Fruit fly (Drosophila melanogaster) whole organism, wandering third instar larva: Measurements from ENCODE around the gene ssp.

Experiments used
- Abd-B ChIP-seq: fragments of >200 bp; optimal IDR thresholded peaks from 2 replicates; lab custom pipeline; 2017; ENCODE audit warnings: missing biosample characterization, missing genetic modification characterization
- CG32264 ChIP-seq: fragments of 200-800 bp; sonication (Bioruptor generic); optimal IDR thresholded peaks from 2 replicates; lab custom pipeline; 2016; ENCODE audit warnings: missing biosample characterization, missing genetic modification characterization
- CG9705 ChIP-seq: fragments of 200-800 bp; sonication (Bioruptor generic); optimal IDR thresholded peaks from 2 replicates; lab custom pipeline; 2018; ENCODE audit warnings: missing biosample characterization, mild to moderate bottlenecking, missing genetic modification characterization
- CrebA ChIP-seq: fragments of 200-800 bp; sonication (Bioruptor generic); optimal IDR thresholded peaks from 2 replicates; lab custom pipeline; 2016; ENCODE audit warnings: missing biosample characterization, mild to moderate bottlenecking, missing genetic modification characterization, borderline replicate concordance
- Dfd ChIP-seq: fragments of >200 bp; optimal IDR thresholded peaks from 2 replicates; lab custom pipeline; 2017; ENCODE audit warnings: missing biosample characterization, missing genetic modification characterization
- GATAd ChIP-seq: sonication (Bioruptor generic); optimal IDR thresholded peaks from 2 replicates; lab custom pipeline; 2016; ENCODE audit warnings: missing biosample characterization, missing genetic modification characterization
- HLH106 ChIP-seq: fragments of 200-800 bp; optimal IDR thresholded peaks from 3 replicates; lab custom pipeline; 2019; ENCODE audit warnings: missing biosample characterization, mild to moderate bottlenecking, missing genetic modification characterization, moderate library complexity
- Hnf4 ChIP-seq: fragments of 200-800 bp; sonication (Bioruptor generic); optimal IDR thresholded peaks from 2 replicates; lab custom pipeline; 2016; ENCODE audit warnings: missing biosample characterization, mild to moderate bottlenecking, missing genetic modification characterization
- Hr78 ChIP-seq: fragments of >200 bp; optimal IDR thresholded peaks from 2 replicates; lab custom pipeline; 2017; ENCODE audit warnings: missing biosample characterization, missing genetic modification characterization
- Jra ChIP-seq: sonication (Bioruptor generic); optimal IDR thresholded peaks from 2 replicates; lab custom pipeline; 2016; ENCODE audit warnings: missing biosample characterization, missing genetic modification characterization
- Mio ChIP-seq: sonication (Bioruptor generic); optimal IDR thresholded peaks from 2 replicates; lab custom pipeline; 2016; ENCODE audit warnings: missing biosample characterization, missing genetic modification characterization
- N ChIP-seq: fragments of >200 bp; optimal IDR thresholded peaks from 2 replicates; lab custom pipeline; 2018; ENCODE audit warnings: missing biosample characterization, missing external identifiers, missing genetic modification characterization
- OdsH ChIP-seq: fragments of 200-800 bp; sonication (Bioruptor generic); optimal IDR thresholded peaks from 2 replicates; lab custom pipeline; 2016; ENCODE audit warnings: missing biosample characterization, mild to moderate bottlenecking, missing genetic modification characterization
- Rel ChIP-seq, 2 experiments: fragments of 200-800 bp; sonication (Bioruptor generic) in 1 of 2; optimal IDR thresholded peaks; 2 replicates in 1 of 2; 3 replicates in 1 of 2; lab custom pipeline; 2016 to 2019; ENCODE audit warnings: mild to moderate bottlenecking in 2 of 2, missing biosample characterization in 2 of 2, missing genetic modification characterization in 2 of 2, moderate library complexity in 1 of 2
- Sp1 ChIP-seq: fragments of 200-800 bp; sonication (Bioruptor generic); optimal IDR thresholded peaks from 3 replicates; lab custom pipeline; 2019; ENCODE audit warnings: missing biosample characterization, mild to moderate bottlenecking, missing genetic modification characterization, moderate library complexity
- Vsx2 ChIP-seq: fragments of 200-300, 225-300 bp; sonication (Bioruptor generic); optimal IDR thresholded peaks from 2 replicates; lab custom pipeline; 2018; ENCODE audit warnings: missing biosample characterization, missing genetic modification characterization; ENCODE audit not compliant: partially characterized antibody
- br ChIP-seq: fragments of 200-800 bp; sonication (Bioruptor generic); optimal IDR thresholded peaks from 2 replicates; lab custom pipeline; 2016; ENCODE audit warnings: missing biosample characterization, missing genetic modification characterization
- brk ChIP-seq: fragments of 200-800 bp; sonication (Bioruptor generic); optimal IDR thresholded peaks from 2 replicates; lab custom pipeline; 2016; ENCODE audit warnings: missing biosample characterization, mild to moderate bottlenecking, missing genetic modification characterization
- dl ChIP-seq, 2 experiments: fragments of 175-275, 200-275 bp in 1 of 2; fragments of 200-275 bp in 1 of 2; sonication (Bioruptor generic); optimal IDR thresholded peaks; lab custom pipeline; 2018; ENCODE audit warnings: mild to moderate bottlenecking in 2 of 2, missing biosample characterization in 2 of 2, missing genetic modification characterization in 2 of 2, moderate library complexity in 2 of 2; ENCODE audit not compliant: partially characterized antibody in 2 of 2, insufficient read depth in 1 of 2
- dmrt93B ChIP-seq: fragments of 200-800 bp; sonication (Bioruptor generic); optimal IDR thresholded peaks from 2 replicates; lab custom pipeline; 2018; ENCODE audit warnings: missing biosample characterization, mild to moderate bottlenecking, missing genetic modification characterization
- dsf ChIP-seq: sonication (Bioruptor generic); optimal IDR thresholded peaks from 2 replicates; lab custom pipeline; 2016; ENCODE audit warnings: missing biosample characterization, missing genetic modification characterization, borderline replicate concordance
- ey ChIP-seq: fragments of 200-800 bp; sonication (Bioruptor generic); optimal IDR thresholded peaks from 2 replicates; lab custom pipeline; 2016; ENCODE audit warnings: missing biosample characterization, missing genetic modification characterization
- foxo ChIP-seq, 2 experiments: fragments of 200-800 bp; sonication (Bioruptor generic); optimal IDR thresholded peaks; 2 replicates in 1 of 2; 3 replicates in 1 of 2; lab custom pipeline; 2016 to 2017; ENCODE audit warnings: missing biosample characterization in 2 of 2, missing genetic modification characterization in 2 of 2
- fru ChIP-seq: fragments of 200-800 bp; sonication (Bioruptor generic); optimal IDR thresholded peaks from 3 replicates; lab custom pipeline; 2016; ENCODE audit warnings: missing biosample characterization, mild to moderate bottlenecking, missing genetic modification characterization
- h ChIP-seq: fragments of 200-800 bp; sonication (Bioruptor generic); optimal IDR thresholded peaks from 3 replicates; lab custom pipeline; 2016; ENCODE audit warnings: missing biosample characterization, mild to moderate bottlenecking, missing genetic modification characterization
- jim ChIP-seq: fragments of 175-275, 200-325 bp; sonication (Bioruptor generic); optimal IDR thresholded peaks from 2 replicates; lab custom pipeline; 2016; ENCODE audit warnings: missing biosample characterization, mild to moderate bottlenecking, missing genetic modification characterization
- lola ChIP-seq: fragments of >200 bp; optimal IDR thresholded peaks from 2 replicates; lab custom pipeline; 2017; ENCODE audit warnings: missing biosample characterization, missing genetic modification characterization
- psq ChIP-seq: fragments of 200-800 bp; sonication (Bioruptor generic); optimal IDR thresholded peaks from 3 replicates; lab custom pipeline; 2017; ENCODE audit warnings: missing biosample characterization, mild to moderate bottlenecking, missing genetic modification characterization, moderate library complexity
- rgr ChIP-seq: fragments of 200-800 bp; sonication (Bioruptor generic); optimal IDR thresholded peaks from 3 replicates; lab custom pipeline; 2016; ENCODE audit warnings: missing biosample characterization, mild to moderate bottlenecking, missing genetic modification characterization
- sage ChIP-seq: fragments of 200-800 bp; sonication (Bioruptor generic); optimal IDR thresholded peaks from 2 replicates; lab custom pipeline; 2016; ENCODE audit warnings: missing biosample characterization, mild to moderate bottlenecking, missing genetic modification characterization
- sv ChIP-seq: fragments of 200-800 bp; sonication (Bioruptor generic); optimal IDR thresholded peaks from 3 replicates; lab custom pipeline; 2016; ENCODE audit warnings: missing biosample characterization, missing genetic modification characterization
- tai ChIP-seq: sonication (Bioruptor generic); optimal IDR thresholded peaks from 2 replicates; lab custom pipeline; 2016; ENCODE audit warnings: missing biosample characterization, missing genetic modification characterization
- usp ChIP-seq: fragments of >200 bp; optimal IDR thresholded peaks from 2 replicates; lab custom pipeline; 2017; ENCODE audit warnings: missing biosample characterization, missing genetic modification characterization
- woc ChIP-seq: sonication (Bioruptor generic); optimal IDR thresholded peaks from 2 replicates; lab custom pipeline; 2016; ENCODE audit warnings: missing biosample characterization, mild to moderate bottlenecking, missing genetic modification characterization

The ssp gene

DNA sequence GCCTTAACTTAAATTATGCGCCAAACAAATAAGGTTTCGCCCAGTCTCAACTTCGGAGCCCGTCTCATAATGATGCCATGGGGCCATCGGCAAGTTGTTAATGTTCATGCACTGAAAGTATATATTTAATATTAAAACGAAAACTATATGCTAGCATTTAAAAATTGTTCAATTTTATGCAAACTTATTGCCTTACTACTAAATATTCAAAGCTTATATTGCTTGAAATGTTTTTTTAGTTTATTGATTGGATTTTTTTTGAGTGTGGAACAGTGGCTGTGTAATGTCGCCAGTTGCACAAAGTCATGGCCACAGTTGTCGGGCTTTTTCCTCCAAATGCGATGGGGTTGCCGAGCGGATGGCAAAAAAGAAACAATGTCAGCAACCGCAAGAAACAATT is 3.9 kb upstream of the ssp start:
- TF ChIP-seq br (GFP tag; lab: Kevin White, UChicago) (peak; percentile 79), Vsx2 (GFP tag; lab: Kevin White, UChicago) (no peak), fru (GFP tag; lab: Kevin White, UChicago) (peak; percentile 80), usp (GFP tag; lab: Kevin White, UChicago) (no peak), ey (GFP tag; lab: Kevin White, UChicago) (peak; percentile 68), dmrt93B (GFP tag; lab: Kevin White, UChicago) (peak; percentile 62), h (GFP tag; lab: Kevin White, UChicago) (peak; percentile 82), GATAd (no peak), Hnf4 (peak; percentile 79), psq (GFP tag; lab: Kevin White, UChicago) (peak; percentile 50), foxo (GFP tag; optimal IDR thresholded peaks at IDR 0.05; lab: Kevin White, UChicago) (peak in 1 of 2 experiments; percentile 74), woc (GFP tag; lab: Kevin White, UChicago) (peak; percentile 75), sage (GFP tag; lab: Kevin White, UChicago) (peak; percentile 70), tai (peak; percentile 67), OdsH (GFP tag; lab: Kevin White, UChicago) (peak; percentile 77), Sp1 (GFP tag; lab: Kevin White, UChicago) (peak; percentile 74), Mio (GFP tag; lab: Kevin White, UChicago) (no peak), dl (GFP tag; optimal IDR thresholded peaks at IDR 0.05; lab: Kevin White, UChicago; ENCODE audit: insufficient read depth in 1 of 2, partially characterized antibody in 2 of 2) (no peak), brk (peak; percentile 71), HLH106 (tag; lab: Kevin White, UChicago) (peak; percentile 78), Dfd (GFP tag; lab: Kevin White, UChicago) (no peak), Jra (peak; percentile 37), rgr (GFP tag; lab: Kevin White, UChicago) (peak; percentile 73), CG32264 (GFP tag; lab: Kevin White, UChicago) (peak; percentile 15), sv (GFP tag; lab: Kevin White, UChicago) (no peak)
- TF ChIP-seq, all 38 proteins: peak for 18

DNA sequence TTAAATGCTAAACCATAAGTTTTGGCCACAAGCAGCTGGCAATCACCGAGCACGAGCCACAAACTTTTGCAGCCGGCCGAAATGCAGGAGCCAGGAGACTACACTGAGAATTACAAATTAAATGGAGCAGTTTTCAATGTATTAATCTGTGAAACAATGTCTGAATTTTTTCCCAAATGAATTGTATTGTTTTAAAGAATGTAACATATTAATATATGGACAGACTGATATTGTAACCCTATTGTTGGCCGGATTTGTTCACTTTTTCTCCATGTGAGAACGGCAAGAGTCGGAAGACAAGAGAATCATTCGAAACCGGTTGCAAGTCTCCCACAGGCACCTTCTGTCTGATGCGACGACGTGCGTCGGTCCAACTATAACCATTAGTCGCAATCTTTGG is 3.0 kb upstream of the ssp start:
- TF ChIP-seq ey (GFP tag; lab: Kevin White, UChicago) = peak; percentile 93
- TF ChIP-seq Hnf4 = peak; percentile 84
- TF ChIP-seq foxo (GFP tag; optimal IDR thresholded peaks at IDR 0.05; lab: Kevin White, UChicago) = peak; percentile 46 to 93
- peak; percentile 89 for TF ChIP-seq woc (GFP tag; lab: Kevin White, UChicago)
- TF ChIP-seq CG32264 (GFP tag; lab: Kevin White, UChicago) = peak; percentile 82
- peak; percentile 86 for TF ChIP-seq brk
- TF ChIP-seq dmrt93B (GFP tag; lab: Kevin White, UChicago) = peak; percentile 79
- TF ChIP-seq CG9705 = peak; percentile 71
- TF ChIP-seq rgr (GFP tag; lab: Kevin White, UChicago) = peak; percentile 91
- TF ChIP-seq Hr78 = no peak
- peak; percentile 62 for TF ChIP-seq dsf
- TF ChIP-seq h (GFP tag; lab: Kevin White, UChicago) = peak; percentile 93
- peak; percentile 78 for TF ChIP-seq Jra
- TF ChIP-seq Dfd (GFP tag; lab: Kevin White, UChicago) = no peak
- TF ChIP-seq psq (GFP tag; lab: Kevin White, UChicago) = peak; percentile 90
- no peak for TF ChIP-seq N (GFP tag; lab: Kevin White, UChicago)
- TF ChIP-seq br (GFP tag; lab: Kevin White, UChicago) = peak; percentile 94
- no peak for TF ChIP-seq CrebA (GFP tag; lab: Kevin White, UChicago)
- peak; percentile 93 for TF ChIP-seq OdsH (GFP tag; lab: Kevin White, UChicago)
- peak; percentile 89 for TF ChIP-seq Sp1 (GFP tag; lab: Kevin White, UChicago)
- peak; percentile 94 for TF ChIP-seq fru (GFP tag; lab: Kevin White, UChicago)
- peak; percentile 89 for TF ChIP-seq sage (GFP tag; lab: Kevin White, UChicago)
- TF ChIP-seq Rel (GFP tag; optimal IDR thresholded peaks at IDR 0.05; lab: Kevin White, UChicago) = peak; percentile 96
- TF ChIP-seq Rel (tag; optimal IDR thresholded peaks at IDR 0.05; lab: Kevin White, UChicago) = peak; percentile 58
- TF ChIP-seq lola (GFP tag; lab: Kevin White, UChicago) = no peak
- TF ChIP-seq jim (GFP tag; lab: Kevin White, UChicago) = no peak
- TF ChIP-seq sv (GFP tag; lab: Kevin White, UChicago) = no peak
- TF ChIP-seq Abd-B (GFP tag; lab: Kevin White, UChicago) = no peak
- no peak for TF ChIP-seq tai
- peak; percentile 91 for TF ChIP-seq HLH106 (tag; lab: Kevin White, UChicago)
- peak; percentile 22 for TF ChIP-seq Mio (GFP tag; lab: Kevin White, UChicago)
